Worm (Caenorhabditis elegans): ENCODE results near the gene srh-27.
A peak's percentile ranks its signal among the peaks of the same experiment; 100 is the strongest.

Gene srh-27

DNA sequence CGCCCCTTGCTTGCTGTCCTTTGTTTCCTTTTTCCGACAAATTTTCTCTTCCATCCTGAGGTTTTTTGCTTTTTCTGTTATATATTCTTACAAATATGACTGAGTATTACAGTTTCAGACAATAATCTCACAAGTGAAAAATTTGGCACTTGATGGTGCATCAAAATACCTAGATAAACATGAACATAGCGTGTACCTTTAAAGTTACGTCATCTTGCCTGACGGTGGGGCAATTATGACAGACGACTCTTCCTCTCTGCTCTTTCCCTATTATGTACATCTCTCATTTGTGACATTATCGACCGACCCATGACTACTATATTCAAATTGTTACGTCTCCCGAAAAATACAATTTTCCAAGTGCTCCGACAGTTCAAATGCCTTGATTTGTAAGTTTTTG, 34.3 kb downstream of the srh-27 start, which contains the start of gene fbxb-102 (continued):
- no peak for TF ChIP-seq F33H1.4 (GFP tag; IDR thresholded peaks at IDR 0.05)

DNA sequence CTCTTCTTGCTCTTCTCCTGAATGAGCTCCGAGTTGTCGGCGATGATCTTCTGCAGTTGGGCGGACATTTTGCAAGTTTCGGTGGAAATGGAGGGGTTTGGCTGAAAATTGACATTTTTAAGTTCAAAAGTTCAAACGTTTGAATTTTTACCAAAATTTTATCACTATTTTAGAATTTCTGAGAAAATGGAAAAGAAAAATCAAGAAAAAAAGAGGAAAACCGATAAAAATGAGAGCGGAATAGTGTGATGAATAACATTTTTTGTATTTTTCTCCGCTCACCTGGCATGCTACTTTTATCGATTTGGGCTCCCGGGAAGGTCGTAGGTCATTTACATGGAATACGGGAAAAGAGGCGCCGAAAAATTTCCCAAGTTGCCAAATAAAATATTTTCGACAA, 36.7 kb downstream of the srh-27 start, which contains the start of gene F15A4.10:
F15A4.10 (minus strand) TSS at position 101 of the 400 bp plus-strand sequence.
- TF ChIP-seq atf-7 (tag; optimal IDR thresholded peaks at IDR 0.05), result no peak

DNA sequence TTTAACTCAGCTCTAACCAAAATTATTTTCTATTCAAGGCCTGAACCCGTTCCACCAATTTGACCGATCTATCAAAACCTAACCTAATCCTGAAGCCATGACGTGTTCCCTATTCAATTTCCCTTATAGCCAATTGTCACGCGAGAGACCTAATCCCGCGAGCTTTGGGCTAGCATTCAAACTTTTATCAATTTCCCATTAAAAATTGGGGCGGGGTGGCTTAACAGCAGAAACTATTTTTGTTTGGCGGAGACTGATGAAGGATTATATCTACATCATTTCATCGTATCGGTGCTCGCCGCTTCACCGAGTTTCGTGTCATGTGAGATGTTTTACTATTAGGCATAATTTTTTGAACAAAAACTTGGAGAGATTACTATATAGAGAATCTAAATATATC, 40.5 kb downstream of the srh-27 start:
- TF ChIP-seq lin-40 (tag; optimal IDR thresholded peaks at IDR 0.05), result no peak
- TF ChIP-seq F49E8.2 (tag; optimal IDR thresholded peaks at IDR 0.05; ENCODE audit: insufficient read depth), result no peak
- TF ChIP-seq attf-5 (GFP tag; optimal IDR thresholded peaks at IDR 0.05), result no peak
- TF ChIP-seq cebp-1 (GFP tag; IDR thresholded peaks at IDR 0.05), result no peak
- no peak for TF ChIP-seq cebp-1 (tag; optimal IDR thresholded peaks at IDR 0.05)
- no peak for TF ChIP-seq K11D2.4 (GFP tag; IDR thresholded peaks at IDR 0.05)
- no peak for TF ChIP-seq C17E4.6 (GFP tag; IDR thresholded peaks at IDR 0.05)
- no peak for TF ChIP-seq ceh-79 (tag; optimal IDR thresholded peaks at IDR 0.05)
- TF ChIP-seq rec-8 (tag; optimal IDR thresholded peaks at IDR 0.05), result no peak
- no peak for TF ChIP-seq Y67H2A.10 (GFP tag; conservative IDR thresholded peaks at IDR 0.05)
- no peak for TF ChIP-seq hlh-12 (tag; optimal IDR thresholded peaks at IDR 0.05)
- TF ChIP-seq ztf-6 (GFP tag; IDR thresholded peaks at IDR 0.05), result no peak

DNA sequence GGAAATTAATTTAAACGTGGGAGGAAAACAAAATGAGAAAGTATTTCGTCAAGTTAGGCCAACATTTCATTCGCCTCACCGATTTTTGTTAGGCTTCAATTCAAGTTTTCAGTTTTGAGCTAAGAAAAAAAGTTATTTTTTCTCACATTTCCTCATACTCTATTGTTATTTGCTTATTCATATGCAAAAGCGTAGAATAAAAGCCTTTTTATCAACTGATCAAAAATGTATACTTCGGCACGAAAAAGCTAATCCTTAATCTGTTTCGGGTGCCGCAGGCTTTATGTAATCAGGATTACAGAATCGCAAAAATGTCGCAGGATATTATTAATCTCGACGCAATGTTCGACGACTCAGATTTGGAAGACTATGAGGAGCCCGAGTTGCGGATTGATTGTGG, 41.6 kb downstream of the srh-27 start, which contains the start of gene T21B4.15:
T21B4.15 (plus strand) TSS at position 301 of the 400 bp plus-strand sequence.
- TF ChIP-seq F55B11.4 (tag; optimal IDR thresholded peaks at IDR 0.05; ENCODE audit: borderline replicate concordance, insufficient read depth), result no peak
- no peak for TF ChIP-seq T07F8.4 (tag; optimal IDR thresholded peaks at IDR 0.05)

DNA sequence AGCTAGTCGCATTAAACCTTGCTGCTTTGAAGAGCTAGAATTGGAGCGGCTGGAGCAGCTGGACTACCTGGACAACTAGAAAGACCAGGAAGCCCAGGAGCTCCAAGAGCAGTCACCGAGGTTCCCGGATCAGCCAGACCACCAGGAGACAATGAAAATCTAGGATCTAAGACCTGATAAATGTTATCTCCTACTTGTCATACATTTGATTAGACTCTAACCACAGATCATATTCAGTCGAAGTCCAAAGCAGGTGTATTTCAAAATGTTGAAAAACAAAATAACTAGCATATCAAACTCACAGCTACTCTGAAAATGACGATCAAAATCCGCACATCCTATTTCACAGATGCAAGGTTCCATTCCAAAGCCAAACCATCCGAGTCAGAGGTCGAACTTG, 43.6 kb downstream of the srh-27 start, which contains the start of gene srz-6:
srz-6 (plus strand) TSS at position 301 of the 400 bp plus-strand sequence.
- TF ChIP-seq madf-8 (GFP tag; conservative IDR thresholded peaks at IDR 0.05) (no peak), zfh-2 (GFP tag; conservative IDR thresholded peaks at IDR 0.05) (0 out of 2 replicates have a peak, but pooled peaks have one; percentile 29)

DNA sequence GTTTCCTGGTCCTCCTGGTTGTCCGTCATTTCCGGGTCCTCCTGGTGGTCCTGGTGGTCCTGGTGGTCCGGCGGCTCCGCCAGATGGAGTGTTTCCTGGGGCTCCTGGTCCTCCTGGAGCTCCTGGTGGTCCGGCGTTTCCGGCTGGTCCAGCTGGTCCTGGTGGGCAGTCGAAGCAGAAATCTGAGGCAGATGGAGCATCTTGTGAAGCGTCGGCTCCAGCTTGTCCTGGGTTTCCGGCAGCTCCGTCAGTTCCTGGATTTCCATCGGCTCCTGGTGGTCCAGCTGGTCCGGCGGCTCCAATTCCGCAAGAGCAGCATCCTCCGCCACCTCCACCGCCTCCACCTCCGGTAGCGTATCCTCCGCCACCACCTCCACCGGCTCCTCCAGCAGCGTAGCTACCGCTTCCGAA, 45.7 kb downstream of the srh-27 start:
- TF ChIP-seq cebp-2 (GFP tag; IDR thresholded peaks at IDR 0.05), result 0 out of 2 replicates have a peak, but pooled peaks have one; percentile 4
- 0 out of 2 replicates have a peak, but pooled peaks have one; percentile 71 for TF ChIP-seq F37B4.10 (GFP tag; IDR thresholded peaks at IDR 0.05)
- peak; percentile 74 for TF ChIP-seq zfh-2 (GFP tag; conservative IDR thresholded peaks at IDR 0.05)
- peak; percentile 97 for TF ChIP-seq egrh-3 (GFP tag; IDR thresholded peaks at IDR 0.05)
- no peak for TF ChIP-seq atf-7 (tag; optimal IDR thresholded peaks at IDR 0.05)

DNA sequence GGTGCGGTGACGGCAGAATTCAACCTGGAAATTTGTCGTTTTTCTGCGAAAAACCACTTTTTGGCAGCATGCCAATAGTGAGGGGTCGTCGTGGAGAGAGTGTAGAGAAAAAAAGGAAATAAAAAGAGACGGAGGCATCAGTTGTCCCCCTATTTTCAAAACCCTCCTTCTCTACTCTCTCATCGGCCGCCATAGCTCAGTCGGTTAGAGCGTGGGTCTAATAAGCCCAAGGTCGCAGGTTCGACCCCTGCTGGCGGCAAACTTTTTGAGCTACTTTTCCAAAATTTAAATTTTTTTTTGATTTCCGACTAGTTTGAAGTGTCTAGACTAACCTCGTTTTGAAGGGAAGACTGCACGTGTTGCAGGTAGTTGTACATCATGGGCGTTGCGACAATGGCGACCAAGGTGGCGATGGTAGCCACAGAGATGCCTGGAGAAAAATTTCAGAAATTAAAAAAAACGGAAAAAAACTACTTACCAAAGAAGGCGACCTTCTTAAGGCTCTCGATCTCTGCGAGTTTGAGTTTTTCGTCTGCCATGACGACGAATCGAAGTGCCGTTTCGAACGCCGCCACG, 46.3 kb downstream of the srh-27 start, which contains the start of gene col-85:
col-85 (minus strand) TSS at position 540 of the 576 bp plus-strand sequence.
- peak; percentile 72 for TF ChIP-seq B0035.1 (tag; optimal IDR thresholded peaks at IDR 0.05)
- peak; percentile 55 for TF ChIP-seq ztf-3 (GFP tag; optimal IDR thresholded peaks at IDR 0.05)
- peak; percentile 88 for TF ChIP-seq mxl-1 (tag; optimal IDR thresholded peaks at IDR 0.05)
- peak; percentile 87 for TF ChIP-seq fkh-3 (tag; optimal IDR thresholded peaks at IDR 0.05)
- peak; percentile 75 for TF ChIP-seq B0336.3 (GFP tag; IDR thresholded peaks at IDR 0.05)
- no peak for TF ChIP-seq sdz-38 (tag; optimal IDR thresholded peaks at IDR 0.05)
- TF ChIP-seq lin-54 (GFP tag; optimal IDR thresholded peaks at IDR 0.05), result peak; percentile 78
- TF ChIP-seq B0019.2 (GFP tag; conservative IDR thresholded peaks at IDR 0.05), result peak; percentile 75
- TF ChIP-seq ama-1 (optimal IDR thresholded peaks at IDR 0.05), result no peak
- peak in 1 of 2 experiments; percentile 82 for TF ChIP-seq ama-1 (GFP tag; optimal IDR thresholded peaks at IDR 0.05)
- TF ChIP-seq bed-2 (GFP tag; IDR thresholded peaks at IDR 0.05), result no peak
- no peak for TF ChIP-seq ets-4 (GFP tag; optimal IDR thresholded peaks at IDR 0.05)
- TF ChIP-seq let-607 (tag; optimal IDR thresholded peaks at IDR 0.05), result peak; percentile 3 to 56
- peak; percentile 29 for TF ChIP-seq lsy-27 (tag; optimal IDR thresholded peaks at IDR 0.05; ENCODE audit: borderline replicate concordance, insufficient read depth)
- TF ChIP-seq Y67H2A.10 (GFP tag; conservative IDR thresholded peaks at IDR 0.05), result no peak
- TF ChIP-seq K11D2.4 (GFP tag; IDR thresholded peaks at IDR 0.05), result peak; percentile 70
- peak; percentile 79 for TF ChIP-seq Y53G8AR.9 (GFP tag; conservative IDR thresholded peaks at IDR 0.05)
- TF ChIP-seq egrh-3 (GFP tag; IDR thresholded peaks at IDR 0.05), result no peak
- peak; percentile 89 for TF ChIP-seq him-1 (tag; optimal IDR thresholded peaks at IDR 0.05)

All from whole organism, young adult.